Fruit fly (Drosophila melanogaster): ENCODE results near the gene Rph.

Rph gene

DNA sequence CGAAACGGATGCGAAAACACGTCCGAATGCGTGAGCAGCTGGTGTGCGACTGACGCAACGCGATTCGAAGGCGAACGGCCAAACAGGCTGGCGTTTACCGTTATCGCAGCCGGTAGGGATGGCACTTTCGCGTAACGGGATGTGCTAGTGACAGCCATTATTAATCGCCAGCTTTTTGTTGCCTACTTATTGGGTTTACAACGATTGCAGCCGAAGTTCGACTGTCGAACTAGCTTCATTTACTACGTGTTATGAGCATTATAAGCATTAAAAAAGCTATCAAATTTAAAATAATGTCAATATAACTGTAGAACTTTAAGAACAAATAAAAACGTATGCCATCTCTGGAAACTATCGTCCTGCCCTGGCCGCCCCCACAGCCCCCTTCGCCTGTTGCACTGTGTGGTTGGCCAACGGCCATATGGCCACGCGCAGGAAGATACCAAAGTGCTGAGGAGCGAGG, at the start of gene Rph:
Gene Rph (minus strand): TSS at position 51 of the 463 bp plus-strand sequence.
- TF ChIP-seq Sox100B (GFP tag; optimal IDR thresholded peaks at IDR 0.05) (no peak), CG31224 (GFP tag; IDR thresholded peaks at IDR 0.05) (no peak), CG11456 (GFP tag; IDR thresholded peaks at IDR 0.05) (no peak), ap (GFP tag; IDR thresholded peaks at IDR 0.05) (no peak), amos (GFP tag; IDR thresholded peaks at IDR 0.05; ENCODE audit: partially characterized antibody) (peak; percentile 36; the same call in 1 of the 2 replicates), sd (tag; optimal IDR thresholded peaks at IDR 0.05) (no peak), inv (GFP tag; IDR thresholded peaks at IDR 0.05; ENCODE audit: partially characterized antibody) (peak; percentile 42; the same call in 1 of the 2 replicates), twi (tag; optimal IDR thresholded peaks at IDR 0.05) (no peak), tap (tag; optimal IDR thresholded peaks at IDR 0.05) (no peak), prd (optimal IDR thresholded peaks at IDR 0.05) (no peak), prd (GFP tag; IDR thresholded peaks at IDR 0.05) (peak; percentile 44; the same call in 1 of the 3 replicates), Doc2 (GFP tag; IDR thresholded peaks at IDR 0.05) (no peak), dm (GFP tag; optimal IDR thresholded peaks at IDR 0.05) (no peak), CG13287 (GFP tag; IDR thresholded peaks at IDR 0.05; ENCODE audit: partially characterized antibody) (peak; percentile 63), CG7786 (GFP tag; optimal IDR thresholded peaks at IDR 0.05) (peak; percentile 21), ham (GFP tag; IDR thresholded peaks at IDR 0.05) (no peak), Fer3 (tag; optimal IDR thresholded peaks at IDR 0.05) (peak; percentile 11), row (GFP tag; IDR thresholded peaks at IDR 0.05) (peak; percentile 64), gce (GFP tag; IDR thresholded peaks at IDR 0.05) (no peak), CG10431 (GFP tag; optimal IDR thresholded peaks at IDR 0.05) (no peak), sug (tag; optimal IDR thresholded peaks at IDR 0.05) (peak; percentile 23), CG7556 (GFP tag; optimal IDR thresholded peaks at IDR 0.05) (peak; percentile 13), lmd (GFP tag; IDR thresholded peaks at IDR 0.05) (peak; percentile 12; the same call in 1 of the 2 replicates), CG6175 (GFP tag; IDR thresholded peaks at IDR 0.05) (no peak), Abd-B (GFP tag; optimal IDR thresholded peaks at IDR 0.05) (no peak), CG11560 (tag; IDR thresholded peaks at IDR 0.05) (0 out of 3 replicates have a peak, but pooled peaks have one; percentile 16), Atf3 (GFP tag; optimal IDR thresholded peaks at IDR 0.05) (no peak), CG11695 (GFP tag; IDR thresholded peaks at IDR 0.05) (no peak), Nf-YA (GFP tag; IDR thresholded peaks at IDR 0.05) (no peak), Lim3 (GFP tag; IDR thresholded peaks at IDR 0.05) (no peak), E2f1 (GFP tag; IDR thresholded peaks at IDR 0.05) (no peak), Ssrp (tag; optimal IDR thresholded peaks at IDR 0.05) (no peak), gro (GFP tag; optimal IDR thresholded peaks at IDR 0.05) (no peak), nerfin-1 (tag; optimal IDR thresholded peaks at IDR 0.05) (no peak), ATbp (GFP tag; optimal IDR thresholded peaks at IDR 0.05) (no peak), Max (GFP tag; optimal IDR thresholded peaks at IDR 0.05) (no peak), run (tag; optimal IDR thresholded peaks at IDR 0.05) (no peak), zfh2 (GFP tag; optimal IDR thresholded peaks at IDR 0.05) (peak; percentile 27), so (GFP tag; IDR thresholded peaks at IDR 0.05) (no peak), CG7357 (GFP tag; IDR thresholded peaks at IDR 0.05) (no peak), CG34376 (GFP tag; optimal IDR thresholded peaks at IDR 0.05) (peak; percentile 18), CG4282 (GFP tag; optimal IDR thresholded peaks at IDR 0.05) (no peak), dysf (GFP tag; IDR thresholded peaks at IDR 0.05) (peak; percentile 46; the same call in 1 of the 3 replicates), CG2678 (tag; optimal IDR thresholded peaks at IDR 0.05) (peak; percentile 29), CHES-1-like (GFP tag; optimal IDR thresholded peaks at IDR 0.05) (no peak), CG17385 (GFP tag; optimal IDR thresholded peaks at IDR 0.05) (no peak), CG30431 (GFP tag; optimal IDR thresholded peaks at IDR 0.05) (no peak), kni (GFP tag; optimal IDR thresholded peaks at IDR 0.05) (no peak), CG12659 (GFP tag; optimal IDR thresholded peaks at IDR 0.05) (peak; percentile 18), jigr1 (GFP tag; IDR thresholded peaks at IDR 0.05) (no peak), Nf-YC (tag; optimal IDR thresholded peaks at IDR 0.05) (peak; percentile 9), CG10209 (GFP tag; optimal IDR thresholded peaks at IDR 0.05) (peak; percentile 13)

Measured in whole organism, embryonic.